Worm (Caenorhabditis elegans) whole organism, dauer: Measurements from ENCODE around the gene F52H2.3.

ENCODE experiments used
- unc-62 ChIP-seq: sonication (generic microtip); optimal IDR thresholded peaks from 2 replicates; lab custom pipeline; 2017; ENCODE audit warnings: missing biosample characterization, missing genetic modification reagents, missing genetic modification characterization

The F52H2.3 gene

DNA sequence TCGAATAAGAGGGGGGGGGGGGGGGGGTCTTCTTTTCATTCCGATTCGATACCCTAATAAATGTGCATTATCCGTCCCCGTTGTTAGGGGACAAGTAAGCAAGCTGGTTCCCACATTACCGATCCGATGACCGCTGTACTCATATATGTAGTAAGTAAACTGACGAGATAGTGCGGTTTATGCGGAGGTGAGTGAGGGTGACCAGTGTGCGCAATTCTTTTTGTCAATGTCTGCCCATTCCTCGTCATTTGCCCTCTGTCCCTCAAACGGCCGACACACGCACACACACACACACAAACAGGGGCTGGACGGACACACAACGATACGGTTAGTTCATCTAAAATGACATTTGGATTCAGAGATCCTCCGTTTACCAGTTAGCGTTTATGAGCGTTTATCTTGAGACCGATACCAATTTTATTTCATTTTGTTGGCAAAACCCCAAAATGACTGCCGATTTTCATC, 11.4 kb upstream of the F52H2.3 start, which contains the start of gene aat-3:
Gene aat-3 (plus strand): TSS at position 51 of the 465 bp plus-strand sequence.
- no peak for TF ChIP-seq unc-62 (GFP tag; lab: Kevin White, UChicago)

DNA sequence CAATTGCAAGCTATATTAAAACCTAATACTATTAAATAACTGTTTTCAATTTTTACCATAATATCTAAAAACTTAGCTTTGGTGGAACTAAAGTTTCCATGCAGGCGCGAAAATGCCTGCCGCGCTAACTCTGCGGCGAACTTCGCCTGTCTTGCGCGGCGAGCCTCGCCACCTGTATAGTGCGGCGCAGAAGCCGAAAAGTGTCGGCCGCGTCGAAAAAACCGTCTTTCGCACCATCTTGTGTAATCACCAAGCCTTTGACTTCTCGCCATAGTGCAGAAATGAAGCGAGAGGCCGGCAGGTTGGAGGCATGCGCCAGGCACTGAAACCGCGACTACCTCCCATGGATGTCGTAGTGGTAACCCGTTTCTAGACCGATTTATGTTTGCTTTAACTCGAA, 10.6 kb upstream of the F52H2.3 start:
- no peak for TF ChIP-seq unc-62 (GFP tag; lab: Kevin White, UChicago)

DNA sequence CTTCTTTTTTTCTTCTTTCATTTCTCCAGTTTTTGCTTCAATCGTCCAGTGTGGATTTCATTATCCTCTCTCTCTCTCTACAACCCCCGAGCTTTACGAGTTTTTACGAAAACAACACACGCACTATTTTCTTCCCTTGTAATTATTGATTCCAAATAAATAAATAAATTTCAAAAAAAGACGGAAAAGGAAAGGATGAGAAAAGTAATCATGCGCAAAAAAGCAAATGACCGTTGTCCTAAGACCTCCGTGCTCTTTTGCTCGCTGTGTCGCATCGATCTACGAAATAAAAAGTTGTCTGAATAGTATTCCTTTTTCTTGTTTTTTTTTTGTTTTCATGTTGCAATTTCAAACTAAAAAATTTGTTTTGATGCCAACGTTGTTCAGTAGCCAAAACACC, 9.8 kb upstream of the F52H2.3 start:
- no peak for TF ChIP-seq unc-62 (GFP tag; lab: Kevin White, UChicago)

DNA sequence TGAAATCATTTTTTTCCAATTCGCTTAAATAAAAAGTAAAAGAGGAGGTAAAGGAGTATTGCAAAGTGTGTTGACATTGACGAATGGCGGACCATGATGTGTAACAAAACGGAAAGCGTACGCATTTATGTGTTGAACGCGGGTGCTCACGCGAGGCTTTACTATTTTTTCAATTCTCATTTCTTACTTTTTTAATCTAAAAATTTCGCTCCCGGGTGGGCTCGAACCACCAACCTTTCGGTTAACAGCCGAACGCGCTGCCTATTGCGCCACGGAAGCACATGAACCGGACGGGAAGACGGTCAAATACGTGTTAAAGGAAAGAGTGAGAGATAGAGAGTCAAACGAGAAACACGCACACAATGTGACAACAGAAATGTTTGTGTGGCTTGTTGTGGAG, 8.5 kb upstream of the F52H2.3 start:
- no peak for TF ChIP-seq unc-62 (GFP tag; lab: Kevin White, UChicago)

DNA sequence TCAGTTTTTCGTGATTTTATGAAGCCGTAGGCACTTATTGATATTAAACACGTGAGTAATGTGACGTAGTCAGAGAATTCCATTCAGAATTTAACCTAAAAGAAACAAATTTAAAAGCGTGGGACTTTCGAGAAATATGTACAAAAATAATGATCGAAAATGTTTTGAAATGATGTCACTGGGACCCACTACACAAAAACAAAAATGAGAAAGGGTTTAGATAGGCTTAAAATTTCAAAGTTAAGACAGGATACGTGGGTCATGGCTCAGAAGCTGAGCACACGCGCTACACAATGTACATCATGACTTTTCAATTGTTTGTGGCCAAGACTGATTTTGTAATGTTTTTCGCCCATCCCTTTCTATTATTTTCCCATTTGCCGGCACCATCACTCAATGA, 8.0 kb upstream of the F52H2.3 start, which contains the start of gene smvt-1:
Gene smvt-1 (minus strand): TSS at position 101 of the 400 bp plus-strand sequence.
- no peak for TF ChIP-seq unc-62 (GFP tag; lab: Kevin White, UChicago)

DNA sequence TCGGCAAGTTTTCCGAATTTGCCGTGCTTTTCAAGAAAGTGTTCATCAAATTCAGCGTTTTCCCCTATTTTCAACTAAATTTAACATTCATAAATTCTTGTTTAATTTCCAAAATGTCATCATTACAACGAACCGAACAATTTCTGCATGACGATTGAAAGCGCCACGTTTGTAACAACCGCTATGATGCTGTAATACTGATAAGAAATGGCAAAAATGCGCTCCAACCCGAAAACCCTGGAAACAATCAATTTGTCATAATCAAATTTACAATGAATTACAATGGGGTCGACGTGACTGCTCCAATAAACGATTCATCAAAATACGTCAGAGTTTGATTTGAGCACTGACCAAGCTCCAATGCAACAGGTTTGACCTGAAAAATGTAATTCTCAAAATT, 3.8 kb upstream of the F52H2.3 start:
- no peak for TF ChIP-seq unc-62 (GFP tag; lab: Kevin White, UChicago)

DNA sequence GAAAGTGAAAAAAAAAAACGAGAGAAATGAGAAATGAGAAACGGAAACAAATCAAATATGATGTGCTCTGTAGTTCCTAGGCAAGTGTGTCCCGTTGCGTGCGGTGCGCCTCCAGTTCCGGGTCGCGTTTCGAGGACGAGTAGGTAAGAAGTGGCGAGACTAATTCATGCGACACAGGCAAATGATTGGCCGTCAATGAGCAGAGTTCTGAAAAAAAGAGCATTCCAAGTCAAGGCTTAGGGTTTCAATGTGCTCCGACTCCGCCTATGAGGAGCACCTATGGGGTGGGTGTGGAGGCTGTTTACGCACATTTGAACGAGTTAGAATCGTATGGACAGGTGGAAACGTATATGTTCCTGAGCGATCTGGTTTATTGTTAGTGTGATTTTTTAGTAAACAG, 2.5 kb upstream of the F52H2.3 start:
- no peak for TF ChIP-seq unc-62 (GFP tag; lab: Kevin White, UChicago)

DNA sequence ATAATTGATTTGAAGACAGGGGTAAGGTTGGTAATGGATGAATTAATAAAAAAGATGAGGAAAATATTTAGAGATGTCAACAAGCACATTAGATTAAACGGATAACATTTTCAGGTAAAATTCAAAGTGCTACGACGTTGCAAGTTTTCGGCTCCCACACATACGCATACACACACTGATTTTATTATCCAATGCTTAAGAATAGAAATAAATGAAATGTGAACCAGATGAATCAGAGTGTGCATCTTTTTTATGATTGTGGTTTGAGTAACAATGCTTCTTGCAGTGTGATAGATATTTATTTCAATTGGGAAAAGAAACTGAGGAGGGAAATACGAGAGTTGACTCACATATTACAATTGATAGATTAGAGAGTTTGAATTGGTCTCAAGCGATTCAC, 2.1 kb downstream of the F52H2.3 start:
- no peak for TF ChIP-seq unc-62 (GFP tag; lab: Kevin White, UChicago)

DNA sequence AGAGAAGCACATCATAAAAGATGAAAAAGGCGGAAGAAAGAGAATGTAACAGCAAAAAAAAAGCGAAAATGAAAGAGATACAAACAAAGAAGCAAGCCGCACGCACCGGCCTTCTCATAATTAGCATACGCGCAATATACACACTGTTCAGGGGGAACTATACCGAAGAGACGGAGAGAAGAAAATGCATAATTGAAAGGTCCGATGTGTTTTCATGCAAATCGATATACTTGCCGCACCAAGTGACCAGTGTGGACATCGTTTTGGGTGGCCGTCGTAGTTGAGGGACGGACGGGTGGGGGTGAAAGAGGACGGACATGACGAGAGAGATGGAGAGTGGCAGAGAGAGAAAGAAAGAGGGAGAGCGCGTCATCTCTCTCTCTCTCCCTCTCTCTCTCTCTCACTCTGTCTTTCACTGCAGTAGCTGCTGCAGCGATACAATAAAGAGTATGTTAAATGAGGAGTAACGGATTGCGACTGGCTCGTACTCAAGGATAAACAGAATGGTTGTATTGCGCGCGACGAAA, 4.5 kb downstream of the F52H2.3 start:
- TF ChIP-seq unc-62 (GFP tag; lab: Kevin White, UChicago): no peak

DNA sequence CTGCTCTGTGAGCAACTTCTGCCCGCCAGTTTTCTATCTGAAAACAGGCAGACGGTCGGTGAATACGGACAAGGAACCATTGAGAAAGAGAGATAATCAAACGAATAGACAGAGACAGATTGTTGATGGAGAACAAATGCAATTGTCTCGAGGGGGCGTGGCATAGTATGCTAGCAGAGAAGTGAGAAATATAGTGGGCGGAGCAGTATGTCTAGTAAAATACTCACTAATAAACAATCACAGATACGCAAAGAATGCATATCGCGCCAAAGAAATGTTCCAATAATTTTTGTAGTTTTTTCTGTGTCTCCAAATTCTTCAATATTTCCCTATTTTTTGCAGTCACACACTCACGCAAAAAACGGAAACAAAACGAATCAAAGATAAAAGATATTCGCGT, 8.5 kb downstream of the F52H2.3 start, which contains the start of gene tbc-12:
Gene tbc-12 (minus strand): TSS at position 101 of the 400 bp plus-strand sequence.
- no peak for TF ChIP-seq unc-62 (GFP tag; lab: Kevin White, UChicago)

DNA sequence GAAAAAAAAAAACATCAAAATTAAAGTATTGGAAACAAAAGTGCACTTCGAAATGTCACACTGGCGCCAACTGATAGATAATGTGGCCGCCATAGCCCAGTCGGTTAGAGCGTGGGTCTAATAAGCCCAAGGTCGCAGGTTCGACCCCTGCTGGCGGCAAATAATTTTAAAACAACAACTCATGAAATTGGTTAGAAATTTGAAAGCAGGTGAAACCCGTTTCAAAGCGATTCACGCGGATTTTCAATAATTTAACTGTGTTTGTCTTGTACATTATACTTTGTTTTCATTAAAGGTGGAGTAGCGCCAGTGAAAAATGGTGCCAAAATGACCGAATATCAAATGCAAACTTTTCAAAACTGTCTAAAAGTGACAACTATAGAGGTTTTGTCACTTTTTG, 9.6 kb downstream of the F52H2.3 start:
- TF ChIP-seq unc-62 (GFP tag; lab: Kevin White, UChicago): no peak

DNA sequence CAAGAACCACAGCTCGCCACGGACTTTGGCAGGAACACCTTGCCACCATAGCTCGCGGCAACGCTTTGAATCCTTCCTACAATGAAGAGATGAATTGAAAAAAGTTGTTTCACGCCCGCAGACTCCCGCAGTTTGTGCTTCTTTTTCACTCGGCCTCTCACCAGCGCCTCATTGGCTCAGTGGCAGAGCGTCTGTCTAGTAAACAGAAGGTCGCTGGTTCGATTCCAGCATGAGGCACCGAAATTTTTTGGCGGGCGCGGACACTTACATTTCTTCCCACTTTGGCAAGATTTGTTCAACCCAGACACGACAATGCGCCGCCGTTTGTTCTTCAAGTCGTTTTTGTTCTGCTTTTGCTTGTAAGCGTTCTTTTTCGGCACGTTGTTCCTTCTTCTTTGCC, 13.0 kb downstream of the F52H2.3 start:
- TF ChIP-seq unc-62 (GFP tag; lab: Kevin White, UChicago): no peak

DNA sequence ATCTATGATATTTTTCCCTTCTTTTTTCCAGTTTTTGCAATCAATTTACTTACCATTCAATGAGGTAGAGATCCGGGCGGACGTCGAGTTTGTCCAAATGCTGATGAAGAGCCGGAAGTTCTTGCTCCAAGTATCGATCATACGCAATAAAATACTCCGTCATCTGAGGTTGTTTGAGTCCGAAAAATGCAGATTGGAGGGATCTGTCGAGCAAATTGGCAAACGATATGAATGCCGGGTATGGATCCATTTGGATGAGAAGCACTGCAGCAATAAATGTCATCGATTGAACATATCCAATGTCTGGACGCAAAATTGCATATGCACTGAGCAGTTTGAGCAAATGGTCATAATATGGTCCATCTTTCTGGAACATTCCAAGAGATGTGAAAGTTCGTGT, 13.7 kb downstream of the F52H2.3 start:
- TF ChIP-seq unc-62 (GFP tag; lab: Kevin White, UChicago): no peak

DNA sequence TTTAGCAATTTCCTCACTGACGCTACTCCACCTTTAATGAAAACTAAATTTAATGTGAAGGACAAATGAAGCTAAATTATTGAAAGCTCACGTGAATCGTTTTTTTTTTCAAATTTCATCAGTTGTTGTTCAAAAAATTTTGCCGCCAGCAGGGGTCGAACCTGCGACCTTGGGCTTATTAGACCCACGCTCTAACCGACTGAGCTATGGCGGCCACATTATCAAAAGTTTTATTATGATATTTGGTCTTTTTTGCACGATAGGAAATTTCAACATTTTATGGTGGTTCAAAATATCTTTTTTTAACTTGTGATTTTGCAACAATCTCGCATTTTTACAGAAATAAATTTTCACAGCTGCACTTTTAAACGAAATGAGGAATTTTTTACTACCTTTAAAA, 14.8 kb downstream of the F52H2.3 start:
- TF ChIP-seq unc-62 (GFP tag; lab: Kevin White, UChicago): no peak

DNA sequence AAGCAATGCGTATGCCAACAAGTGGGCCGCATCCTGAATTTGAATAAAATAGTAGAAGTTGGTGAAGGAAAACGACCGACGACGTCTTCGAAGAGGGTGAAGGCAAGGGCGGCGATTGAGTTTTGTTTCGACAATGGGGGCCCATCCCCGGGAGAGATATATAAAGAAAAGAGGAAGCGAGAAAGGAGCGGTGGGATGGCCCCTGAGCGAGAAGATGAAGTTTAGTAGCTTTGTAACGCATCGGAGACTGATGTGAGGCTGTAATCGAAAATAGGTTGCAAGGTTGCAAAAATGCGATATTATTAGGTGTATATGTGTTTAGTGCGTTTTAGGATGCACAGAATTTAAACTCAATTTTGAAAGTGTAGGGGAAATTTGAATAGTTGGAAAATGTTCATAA, 18.2 kb downstream of the F52H2.3 start:
- no peak for TF ChIP-seq unc-62 (GFP tag; lab: Kevin White, UChicago)

DNA sequence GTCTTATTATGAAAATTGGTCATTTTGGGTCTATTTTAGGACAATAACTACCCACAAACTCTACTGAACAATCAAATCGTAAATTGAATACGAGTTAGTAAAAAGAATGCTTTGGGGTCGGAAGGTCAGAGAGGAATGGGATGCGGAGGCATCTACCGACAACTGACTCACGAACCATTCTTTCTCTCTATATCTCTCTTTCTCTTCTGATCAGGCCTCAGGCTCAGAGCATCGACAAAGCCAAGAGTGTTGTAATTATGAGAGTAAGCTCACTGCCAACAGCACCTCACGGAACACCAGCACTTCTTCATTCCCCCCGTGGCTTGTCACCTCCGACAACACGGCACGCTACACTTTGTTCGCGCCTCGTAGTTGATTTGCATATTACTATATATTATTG, 20.4 kb downstream of the F52H2.3 start:
- TF ChIP-seq unc-62 (GFP tag; lab: Kevin White, UChicago): no peak

DNA sequence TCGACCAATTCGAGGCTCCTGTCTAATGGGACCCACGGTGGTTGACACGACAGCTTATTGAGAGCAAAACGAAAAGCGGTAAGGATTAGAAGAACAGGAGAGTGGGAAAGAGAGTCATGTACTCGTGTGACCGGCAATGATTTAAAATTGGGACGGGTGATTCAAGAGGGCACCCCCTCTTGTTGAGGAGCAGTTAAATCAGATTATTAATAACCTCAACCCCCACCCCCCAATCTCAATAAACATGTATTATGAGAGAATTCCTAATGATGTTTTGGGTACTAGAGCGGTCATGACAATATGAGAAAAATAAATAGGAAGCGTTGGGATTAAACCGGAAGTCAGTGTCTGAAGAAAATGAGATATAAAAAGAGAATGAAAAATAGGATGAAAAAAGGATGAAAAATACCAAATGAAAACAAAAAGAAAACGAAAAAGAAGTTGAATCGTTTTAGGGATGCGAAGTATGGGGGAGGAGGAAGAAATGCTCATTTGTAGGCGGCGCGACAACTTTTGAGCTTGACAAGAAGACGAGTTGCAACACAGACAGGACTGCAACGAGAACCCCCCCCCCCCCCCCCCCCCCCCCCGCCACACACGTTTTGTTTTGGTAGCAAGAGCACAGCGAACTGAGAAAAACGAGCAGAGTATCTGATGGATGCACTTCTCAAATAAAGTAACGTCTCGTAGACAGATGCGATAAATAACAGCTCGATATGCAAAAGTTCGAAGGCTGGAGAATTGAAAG, 23.7 kb downstream of the F52H2.3 start:
- no peak for TF ChIP-seq unc-62 (GFP tag; lab: Kevin White, UChicago)
